Worm (Caenorhabditis elegans) whole organism, L2 larva: ENCODE measurements around the gene T01C3.11.
A peak's percentile ranks its signal among the peaks of the same experiment; 100 is the strongest.

ENCODE experiments used
- F13H6.1 ChIP-seq: sonication (generic microtip); optimal IDR thresholded peaks from 2 replicates; lab custom pipeline; 2016; ENCODE audit warnings: missing genetic modification characterization, missing compliant biosample characterization
- Y55F3AM.14 ChIP-seq: fragments of 200-800 bp; sonication (Bioruptor generic); optimal IDR thresholded peaks from 2 replicates; lab custom pipeline; 2018; ENCODE audit warnings: mild to moderate bottlenecking, missing genetic modification characterization, missing compliant biosample characterization
- ZK546.5 ChIP-seq: sonication (generic microtip); optimal IDR thresholded peaks from 2 replicates; lab custom pipeline; 2017; ENCODE audit warnings: missing biosample characterization, missing genetic modification characterization
- aly-2 ChIP-seq: fragments of 150-350 bp; optimal IDR thresholded peaks from 2 replicates; lab custom pipeline; 2014; ENCODE audit warnings: missing biosample characterization, missing genetic modification characterization
- ama-1 ChIP-seq: fragments of 150-350 bp; optimal IDR thresholded peaks from 2 replicates; lab custom pipeline; 2018; ENCODE audit warnings: inconsistent platforms
- blmp-1 ChIP-seq: sonication (generic microtip); optimal IDR thresholded peaks from 2 replicates; lab custom pipeline; 2017; ENCODE audit warnings: missing genetic modification characterization, mild to moderate bottlenecking, missing compliant biosample characterization, antibody characterized with exemption, moderate library complexity; ENCODE audit not compliant: insufficient read depth
- ceh-82 ChIP-seq: fragments of 150-350 bp; optimal IDR thresholded peaks from 2 replicates; lab custom pipeline; 2014; ENCODE audit warnings: missing biosample characterization, missing genetic modification characterization
- crh-2 ChIP-seq: sonication (generic microtip); optimal IDR thresholded peaks from 2 replicates; lab custom pipeline; 2017; ENCODE audit warnings: missing biosample characterization, missing genetic modification characterization
- dmd-4 ChIP-seq: sonication (generic microtip); optimal IDR thresholded peaks from 2 replicates; lab custom pipeline; 2017; ENCODE audit warnings: missing biosample characterization, missing genetic modification characterization
- elt-3 ChIP-seq: sonication (generic microtip); optimal IDR thresholded peaks from 2 replicates; lab custom pipeline; 2017; ENCODE audit warnings: missing biosample characterization, missing genetic modification characterization
- fos-1 ChIP-seq: fragments of 150-350 bp; optimal IDR thresholded peaks from 2 replicates; lab custom pipeline; 2014; ENCODE audit warnings: missing biosample characterization, missing genetic modification characterization
- gmeb-1 ChIP-seq: fragments of 150-350 bp; optimal IDR thresholded peaks from 2 replicates; lab custom pipeline; 2014; ENCODE audit warnings: missing biosample characterization, missing genetic modification characterization
- lin-11 ChIP-seq: fragments of 150-350 bp; sonication (generic microtip); optimal IDR thresholded peaks from 2 replicates; lab custom pipeline; 2014; ENCODE audit warnings: missing biosample characterization, missing genetic modification characterization, inconsistent platforms, mixed read lengths
- lin-39 ChIP-seq: fragments of 150-350 bp; optimal IDR thresholded peaks from 2 replicates; lab custom pipeline; 2014; ENCODE audit warnings: missing biosample characterization, missing genetic modification reagents, missing genetic modification characterization
- mab-5 ChIP-seq: fragments of 150-350 bp; optimal IDR thresholded peaks from 2 replicates; lab custom pipeline; 2014; ENCODE audit warnings: missing biosample characterization, missing genetic modification characterization
- nhr-10 ChIP-seq: sonication (generic microtip); optimal IDR thresholded peaks from 2 replicates; lab custom pipeline; 2017; ENCODE audit warnings: missing biosample characterization, missing genetic modification characterization
- nhr-12 ChIP-seq: fragments of 150-350 bp; optimal IDR thresholded peaks from 2 replicates; lab custom pipeline; 2014; ENCODE audit warnings: missing biosample characterization, missing genetic modification characterization
- nhr-21 ChIP-seq: fragments of 150-350 bp; optimal IDR thresholded peaks from 2 replicates; lab custom pipeline; 2014; ENCODE audit warnings: missing biosample characterization, missing genetic modification characterization
- nhr-23 ChIP-seq: fragments of 150-350 bp; optimal IDR thresholded peaks from 2 replicates; lab custom pipeline; 2014; ENCODE audit warnings: missing biosample characterization, missing genetic modification reagents, missing genetic modification characterization
- nhr-237 ChIP-seq: fragments of 150-350 bp; optimal IDR thresholded peaks from 2 replicates; lab custom pipeline; 2014; ENCODE audit warnings: missing biosample characterization, missing genetic modification characterization
- nhr-25 ChIP-seq: fragments of 150-350 bp; sonication (generic microtip); optimal IDR thresholded peaks from 3 replicates; lab custom pipeline; 2014; ENCODE audit warnings: missing biosample characterization, missing genetic modification characterization
- nhr-6 ChIP-seq: fragments of 150-350 bp; optimal IDR thresholded peaks from 2 replicates; lab custom pipeline; 2014; ENCODE audit warnings: missing biosample characterization, missing genetic modification characterization
- nhr-77 ChIP-seq: fragments of 150-350 bp; optimal IDR thresholded peaks from 2 replicates; lab custom pipeline; 2014; ENCODE audit warnings: missing biosample characterization, missing genetic modification characterization
- peb-1 ChIP-seq: fragments of 150-350 bp; optimal IDR thresholded peaks from 2 replicates; lab custom pipeline; 2014; ENCODE audit warnings: missing biosample characterization, missing genetic modification characterization
- skn-1 ChIP-seq: sonication (generic microtip); optimal IDR thresholded peaks from 2 replicates; lab custom pipeline; 2017; ENCODE audit warnings: missing biosample characterization, missing genetic modification characterization
- sma-3 ChIP-seq: sonication (generic microtip); optimal IDR thresholded peaks from 2 replicates; lab custom pipeline; 2016; ENCODE audit warnings: missing genetic modification reagents, missing genetic modification characterization, missing compliant biosample characterization
- sma-9 ChIP-seq, 2 experiments: fragments of 150-350 bp in 1 of 2; sonication (generic microtip) in 1 of 2; optimal IDR thresholded peaks; 2 replicates each; lab custom pipeline; 2014 to 2016; ENCODE audit warnings: missing genetic modification characterization in 2 of 2, mild to moderate bottlenecking in 1 of 2, missing biosample characterization in 1 of 2, missing compliant biosample characterization in 1 of 2, missing genetic modification reagents in 1 of 2, moderate library complexity in 1 of 2
- snpc-4 ChIP-seq: fragments of 150-350 bp; optimal IDR thresholded peaks from 2 replicates; lab custom pipeline; 2014; ENCODE audit warnings: missing biosample characterization, missing genetic modification characterization
- unc-39 ChIP-seq: fragments of 150-350 bp; optimal IDR thresholded peaks from 2 replicates; lab custom pipeline; 2014; ENCODE audit warnings: missing biosample characterization, missing genetic modification characterization
- unc-55 ChIP-seq: fragments of 150-350 bp; sonication (generic microtip); optimal IDR thresholded peaks from 3 replicates; lab custom pipeline; 2014; ENCODE audit warnings: missing biosample characterization, missing genetic modification reagents, missing genetic modification characterization
- unc-62 ChIP-seq: fragments of 150-350 bp; optimal IDR thresholded peaks from 2 replicates; lab custom pipeline; 2014; ENCODE audit warnings: missing biosample characterization, missing genetic modification reagents, missing genetic modification characterization
- zag-1 ChIP-seq: fragments of 150-350 bp; optimal IDR thresholded peaks from 2 replicates; lab custom pipeline; 2014; ENCODE audit warnings: missing biosample characterization, missing genetic modification characterization
- ztf-1 ChIP-seq: fragments of 200-800 bp; sonication (Bioruptor generic); conservative IDR thresholded peaks from 2 replicates; pipeline ENCODE4 v1.3.6; 2022; ENCODE audit warnings: missing genetic modification characterization, missing compliant biosample characterization
- ztf-11 ChIP-seq: sonication (generic microtip); optimal IDR thresholded peaks from 2 replicates; lab custom pipeline; 2017; ENCODE audit warnings: missing biosample characterization, missing genetic modification characterization
- ztf-4 ChIP-seq: fragments of 150-350 bp; optimal IDR thresholded peaks from 2 replicates; lab custom pipeline; 2014; ENCODE audit warnings: missing biosample characterization, missing genetic modification characterization

T01C3.11 gene

ce11 chrV:14992627-14993117, 6.7 kb upstream of the T01C3.11 start, which contains the start of gene T01C3.3:
Gene T01C3.3 (minus strand): TSS chrV:14992677.
- TF ChIP-seq mab-5 (tag; lab: Kevin White, UChicago): no peak
- no peak for TF ChIP-seq sma-9 (GFP tag; optimal IDR thresholded peaks at IDR 0.05; lab: Kevin White, UChicago)
- TF ChIP-seq sma-9 (tag; optimal IDR thresholded peaks at IDR 0.05; lab: Kevin White, UChicago): no peak
- TF ChIP-seq nhr-21 (tag; lab: Kevin White, UChicago): no peak
- no peak for TF ChIP-seq unc-62 (GFP tag; lab: Kevin White, UChicago)
- TF ChIP-seq nhr-12: no peak
- TF ChIP-seq nhr-6 (tag; lab: Kevin White, UChicago): no peak
- TF ChIP-seq nhr-10 (tag; lab: Kevin White, UChicago): no peak
- TF ChIP-seq ztf-4 (tag; lab: Kevin White, UChicago): no peak
- TF ChIP-seq nhr-77: no peak

- no peak for TF ChIP-seq sma-3 (GFP tag; lab: Kevin White, UChicago)
- peak; percentile 40 for TF ChIP-seq fos-1 (tag; lab: Kevin White, UChicago)
- TF ChIP-seq sma-9 (GFP tag; optimal IDR thresholded peaks at IDR 0.05; lab: Kevin White, UChicago): peak; percentile 60
- no peak for TF ChIP-seq sma-9 (tag; optimal IDR thresholded peaks at IDR 0.05; lab: Kevin White, UChicago)
Observed at ce11 chrV:14993620-14994019, 5.7 kb upstream of the T01C3.11 start, which contains the start of gene fil-1. Gene fil-1 (plus strand): TSS chrV:14993838.

ce11 chrV:14996236-14996635, 3.1 kb upstream of the T01C3.11 start, which contains the start of gene irld-14:
Gene irld-14 (plus strand): TSS chrV:14996536.
- TF ChIP-seq ztf-11 (tag; lab: Kevin White, UChicago): no peak
- TF ChIP-seq crh-2 (tag; lab: Kevin White, UChicago): no peak
- TF ChIP-seq nhr-6 (tag; lab: Kevin White, UChicago): no peak
- no peak for TF ChIP-seq ceh-82 (tag; lab: Kevin White, UChicago)
- no peak for TF ChIP-seq unc-39 (tag; lab: Kevin White, UChicago)
- no peak for TF ChIP-seq nhr-23
- TF ChIP-seq F13H6.1 (tag; lab: Kevin White, UChicago): no peak
- no peak for TF ChIP-seq ztf-1 (GFP tag; lab: Robert Waterston, UW)
- no peak for TF ChIP-seq zag-1 (tag; lab: Kevin White, UChicago)
- no peak for TF ChIP-seq sma-9 (GFP tag; optimal IDR thresholded peaks at IDR 0.05; lab: Kevin White, UChicago)
- TF ChIP-seq sma-9 (tag; optimal IDR thresholded peaks at IDR 0.05; lab: Kevin White, UChicago): no peak
- no peak for TF ChIP-seq skn-1
- TF ChIP-seq elt-3 (tag; lab: Kevin White, UChicago): no peak
- no peak for TF ChIP-seq dmd-4 (tag; lab: Kevin White, UChicago)
- TF ChIP-seq peb-1: no peak

- TF ChIP-seq Y55F3AM.14 (no peak), ztf-1 (GFP tag; lab: Robert Waterston, UW) (no peak), unc-39 (tag; lab: Kevin White, UChicago) (no peak), nhr-25 (tag; lab: Kevin White, UChicago) (no peak), zag-1 (tag; lab: Kevin White, UChicago) (no peak), unc-55 (GFP tag; lab: Kevin White, UChicago) (no peak), aly-2 (no peak), ama-1 (lab: Kevin White, UChicago) (no peak), ceh-82 (tag; lab: Kevin White, UChicago) (no peak), nhr-77 (no peak), lin-11 (tag; lab: Kevin White, UChicago) (no peak), mab-5 (tag; lab: Kevin White, UChicago) (no peak), nhr-12 (no peak), ztf-11 (tag; lab: Kevin White, UChicago) (no peak), dmd-4 (tag; lab: Kevin White, UChicago) (no peak), snpc-4 (no peak)
Observed at ce11 chrV:15000055-15000704, 845 bp downstream of the T01C3.11 start, which contains the start of gene rps-16. Gene rps-16 (minus strand): TSS chrV:15000541.

- no peak for TF ChIP-seq sma-9 (GFP tag; optimal IDR thresholded peaks at IDR 0.05; lab: Kevin White, UChicago)
- no peak for TF ChIP-seq sma-9 (tag; optimal IDR thresholded peaks at IDR 0.05; lab: Kevin White, UChicago)
- TF ChIP-seq nhr-237 (tag; lab: Kevin White, UChicago): no peak
- no peak for TF ChIP-seq lin-39 (tag; lab: Kevin White, UChicago)
- no peak for TF ChIP-seq mab-5 (tag; lab: Kevin White, UChicago)
- no peak for TF ChIP-seq nhr-25 (tag; lab: Kevin White, UChicago)
- no peak for TF ChIP-seq nhr-10 (tag; lab: Kevin White, UChicago)
- TF ChIP-seq ztf-1 (GFP tag; lab: Robert Waterston, UW): no peak
- no peak for TF ChIP-seq snpc-4
- no peak for TF ChIP-seq ama-1 (lab: Kevin White, UChicago)
- TF ChIP-seq blmp-1 (tag; lab: Kevin White, UChicago): no peak
- TF ChIP-seq ZK546.5 (tag; lab: Kevin White, UChicago): no peak
- TF ChIP-seq gmeb-1 (tag; lab: Kevin White, UChicago): no peak
- no peak for TF ChIP-seq ztf-4 (tag; lab: Kevin White, UChicago)
- no peak for TF ChIP-seq peb-1
- no peak for TF ChIP-seq Y55F3AM.14
- TF ChIP-seq dmd-4 (tag; lab: Kevin White, UChicago): no peak
- TF ChIP-seq skn-1: no peak
- no peak for TF ChIP-seq sma-3 (GFP tag; lab: Kevin White, UChicago)
- no peak for TF ChIP-seq ztf-11 (tag; lab: Kevin White, UChicago)
Observed at ce11 chrV:15001536-15001935, 2.2 kb downstream of the T01C3.11 start.
